Fruit fly (Drosophila melanogaster): ENCODE data around the gene CG13295.

The CG13295 gene

DNA sequence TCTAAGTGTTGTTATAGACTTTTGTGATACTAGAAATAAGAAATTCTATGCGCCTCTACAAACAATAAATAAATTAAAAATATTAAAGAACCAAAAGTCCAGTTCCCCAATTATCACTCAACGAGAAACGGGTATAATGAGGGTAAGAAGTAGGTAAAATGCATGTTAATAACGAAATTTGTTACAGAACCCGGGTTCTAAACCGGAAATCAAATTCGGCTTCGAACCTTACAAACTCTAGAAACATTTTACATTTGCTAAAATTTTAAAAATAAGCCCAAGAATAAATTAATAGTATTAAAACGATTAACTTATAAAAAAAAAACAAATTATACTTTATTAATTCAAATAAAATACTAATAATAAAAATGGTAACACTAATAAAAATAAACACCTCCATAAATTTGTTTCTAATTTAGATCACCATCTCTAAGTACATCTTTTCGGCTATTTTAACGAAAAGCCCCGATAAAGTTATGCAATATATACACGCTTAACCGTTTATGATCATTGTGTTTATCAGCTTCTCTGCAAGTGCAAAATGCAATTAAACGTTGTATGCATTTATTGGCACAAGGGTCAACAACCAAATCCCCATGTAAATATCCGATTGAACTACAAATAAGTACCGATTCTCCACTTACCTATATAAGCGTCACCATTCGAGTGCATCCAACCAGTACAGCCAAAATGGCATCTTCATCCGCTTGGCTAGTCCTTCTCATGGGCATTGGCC lies 3.4 kb downstream of the CG13295 start, which contains the start of gene CG6602 (continued):
- TF ChIP-seq Eip74EF (GFP tag; optimal IDR thresholded peaks at IDR 0.05) (no peak), Dad (GFP tag; optimal IDR thresholded peaks at IDR 0.05) (peak; percentile 32), jumu (GFP tag; optimal IDR thresholded peaks at IDR 0.05) (no peak), CG7786 (GFP tag; optimal IDR thresholded peaks at IDR 0.05) (no peak), CG4282 (GFP tag; optimal IDR thresholded peaks at IDR 0.05) (no peak), sisA (GFP tag; IDR thresholded peaks at IDR 0.05) (peak; percentile 56; the same call in 1 of the 2 replicates), shn (GFP tag; optimal IDR thresholded peaks at IDR 0.05) (peak; percentile 37), E2f2 (GFP tag; IDR thresholded peaks at IDR 0.05) (peak; percentile 47), Deaf1 (tag; optimal IDR thresholded peaks at IDR 0.05) (no peak), Scr (GFP tag; IDR thresholded peaks at IDR 0.05; ENCODE audit: partially characterized antibody) (no peak), klu (GFP tag; IDR thresholded peaks at IDR 0.05) (0 out of 2 replicates have a peak, but pooled peaks have one; percentile 32), CG10366 (GFP tag; IDR thresholded peaks at IDR 0.05) (peak; percentile 71), CG17829 (tag; optimal IDR thresholded peaks at IDR 0.05) (peak; percentile 39), Usf (GFP tag; optimal IDR thresholded peaks at IDR 0.05) (peak; percentile 67), btn (GFP tag; optimal IDR thresholded peaks at IDR 0.05) (no peak), Abd-B (GFP tag; optimal IDR thresholded peaks at IDR 0.05) (peak; percentile 18), CG8388 (GFP tag; optimal IDR thresholded peaks at IDR 0.05) (peak; percentile 32), B-H2 (GFP tag; optimal IDR thresholded peaks at IDR 0.05) (peak; percentile 68), gro (GFP tag; optimal IDR thresholded peaks at IDR 0.05) (peak; percentile 37), tup (GFP tag; optimal IDR thresholded peaks at IDR 0.05) (no peak), en (GFP tag; optimal IDR thresholded peaks at IDR 0.05) (peak; percentile 13), CG17361 (GFP tag; IDR thresholded peaks at IDR 0.05) (no peak; the same call in 1 of the 3 replicates), row (GFP tag; IDR thresholded peaks at IDR 0.05) (0 out of 3 replicates have a peak, but pooled peaks have one; percentile 18), CG14710 (tag; optimal IDR thresholded peaks at IDR 0.05) (peak; percentile 75), Pdp1 (GFP tag; optimal IDR thresholded peaks at IDR 0.05) (peak; percentile 33 to 41), Bteb2 (GFP tag; optimal IDR thresholded peaks at IDR 0.05) (peak; percentile 5), gce (GFP tag; IDR thresholded peaks at IDR 0.05) (peak; percentile 50; the same call in 1 of the 3 replicates), Poxn (GFP tag; IDR thresholded peaks at IDR 0.05) (no peak), otp (GFP tag; IDR thresholded peaks at IDR 0.05) (peak; percentile 76), pb (GFP tag; optimal IDR thresholded peaks at IDR 0.05) (peak; percentile 30), CG15514 (GFP tag; optimal IDR thresholded peaks at IDR 0.05) (peak; percentile 82), Sin3A (optimal IDR thresholded peaks at IDR 0.05) (no peak), salm (tag; optimal IDR thresholded peaks at IDR 0.05) (no peak), dpn (GFP tag; optimal IDR thresholded peaks at IDR 0.05) (peak; percentile 32 to 76), aop (GFP tag; IDR thresholded peaks at IDR 0.05) (no peak), C15 (GFP tag; IDR thresholded peaks at IDR 0.05) (peak; percentile 42; the same call in 1 of the 3 replicates), stwl (tag; optimal IDR thresholded peaks at IDR 0.05) (peak; percentile 73), CG4404 (GFP tag; IDR thresholded peaks at IDR 0.05) (0 out of 2 replicates have a peak, but pooled peaks have one; percentile 38), pho (GFP tag; optimal IDR thresholded peaks at IDR 0.05) (no peak), Nf-YA (GFP tag; IDR thresholded peaks at IDR 0.05) (peak; percentile 47; the same call in 1 of the 2 replicates), CG10654 (GFP tag; optimal IDR thresholded peaks at IDR 0.05) (peak; percentile 83), knrl (GFP tag; IDR thresholded peaks at IDR 0.05; ENCODE audit: partially characterized antibody) (no peak), wdn (GFP tag; IDR thresholded peaks at IDR 0.05) (peak; percentile 9; the same call in 1 of the 2 replicates), Stat92E (GFP tag; optimal IDR thresholded peaks at IDR 0.05) (no peak), corto (GFP tag; optimal IDR thresholded peaks at IDR 0.05) (no peak), CG7745 (tag; optimal IDR thresholded peaks at IDR 0.05) (no peak), sens-2 (GFP tag; IDR thresholded peaks at IDR 0.05) (peak; percentile 67; the same call in 1 of the 2 replicates), croc (GFP tag; conservative IDR thresholded peaks at IDR 0.05) (peak; percentile 30; the same call in 2 of the 3 replicates), Camta (GFP tag; optimal IDR thresholded peaks at IDR 0.05) (peak; percentile 60)
